Worm (Caenorhabditis elegans): ENCODE measurements around the gene Y39B6A.3.

Y39B6A.3 gene

ce11 chrV:19189963-19190597, at the start of gene Y39B6A.3, which contains the start of gene pph-5:
TSS of gene Y39B6A.3 (minus strand) at chrV:19190013.
TSS of gene pph-5 (plus strand) at chrV:19190547.
- TF ChIP-seq ZK337.2 (GFP tag; IDR thresholded peaks at IDR 0.05) (no peak), fkh-10 (GFP tag; optimal IDR thresholded peaks at IDR 0.05) (no peak), nhr-11 (tag; optimal IDR thresholded peaks at IDR 0.05) (peak; percentile 14), aly-2 (tag; optimal IDR thresholded peaks at IDR 0.05) (no peak), arid-1 (GFP tag; conservative IDR thresholded peaks at IDR 0.05) (no peak), lsy-2 (tag; optimal IDR thresholded peaks at IDR 0.05) (peak in 1 of 2 experiments; percentile 42), Y48G9A.11 (GFP tag; IDR thresholded peaks at IDR 0.05) (peak; percentile 99), R02D3.7 (tag; optimal IDR thresholded peaks at IDR 0.05) (peak; percentile 94), F10B5.3 (tag; optimal IDR thresholded peaks at IDR 0.05) (no peak), nhr-10 (tag; optimal IDR thresholded peaks at IDR 0.05) (no peak), T20F7.1 (GFP tag; optimal IDR thresholded peaks at IDR 0.05) (peak; percentile 100), snpc-4 (tag; optimal IDR thresholded peaks at IDR 0.05) (no peak), dpl-1 (GFP tag; optimal IDR thresholded peaks at IDR 0.05) (peak; percentile 37), sdz-12 (GFP tag; optimal IDR thresholded peaks at IDR 0.05) (no peak), mep-1 (tag; optimal IDR thresholded peaks at IDR 0.05) (peak; percentile 48), mes-2 (tag; optimal IDR thresholded peaks at IDR 0.05; ENCODE audit: poor library complexity, severe bottlenecking) (peak; percentile 48), daf-16 (GFP tag; optimal IDR thresholded peaks at IDR 0.05) (no peak), daf-16 (tag; optimal IDR thresholded peaks at IDR 0.05) (no peak), ceh-28 (tag; optimal IDR thresholded peaks at IDR 0.05) (no peak), dve-1 (tag; optimal IDR thresholded peaks at IDR 0.05; ENCODE audit: insufficient read depth) (peak; percentile 19), hlh-11 (tag; optimal IDR thresholded peaks at IDR 0.05) (no peak), rbr-2 (tag; optimal IDR thresholded peaks at IDR 0.05) (peak; percentile 35), hmg-1.1 (GFP tag; IDR thresholded peaks at IDR 0.05) (0 out of 2 replicates have a peak, but pooled peaks have one; percentile 26), aha-1 (tag) (peak; percentile 24), jun-1 (tag; optimal IDR thresholded peaks at IDR 0.05) (no peak)

- TF ChIP-seq nhr-6 (tag; optimal IDR thresholded peaks at IDR 0.05) (no peak), nhr-11 (tag; optimal IDR thresholded peaks at IDR 0.05) (no peak), cey-2 (tag; optimal IDR thresholded peaks at IDR 0.05; ENCODE audit: borderline replicate concordance, insufficient read depth) (no peak), nhr-41 (GFP tag; IDR thresholded peaks at IDR 0.05) (no peak), daf-8 (GFP tag; IDR thresholded peaks at IDR 0.05) (no peak), madf-5 (GFP tag; IDR thresholded peaks at IDR 0.05) (no peak), ztf-7 (tag; optimal IDR thresholded peaks at IDR 0.05) (no peak), mes-2 (tag; optimal IDR thresholded peaks at IDR 0.05; ENCODE audit: poor library complexity, severe bottlenecking) (no peak), zfp-3 (GFP tag; conservative IDR thresholded peaks at IDR 0.05) (no peak), lin-13 (GFP tag; optimal IDR thresholded peaks at IDR 0.05) (no peak), ceh-44 (GFP tag; IDR thresholded peaks at IDR 0.05) (no peak), arid-1 (GFP tag; conservative IDR thresholded peaks at IDR 0.05) (no peak), mxl-2 (GFP tag; conservative IDR thresholded peaks at IDR 0.05) (no peak), dve-1 (tag; optimal IDR thresholded peaks at IDR 0.05; ENCODE audit: insufficient read depth) (no peak)
Measured at ce11 chrV:19237204-19237603, 47.4 kb upstream of the Y39B6A.3 start, which contains the start of gene fbxb-2. TSS of gene fbxb-2 (minus strand) at chrV:19237304.

- no peak for TF ChIP-seq arid-1 (GFP tag; conservative IDR thresholded peaks at IDR 0.05)
- TF ChIP-seq ceh-82 (tag; optimal IDR thresholded peaks at IDR 0.05), result no peak
- no peak for TF ChIP-seq F44E2.7 (GFP tag; IDR thresholded peaks at IDR 0.05)
- no peak for TF ChIP-seq ceh-32 (tag; optimal IDR thresholded peaks at IDR 0.05; ENCODE audit: poor library complexity)
- no peak for TF ChIP-seq spr-3 (GFP tag; optimal IDR thresholded peaks at IDR 0.05)
- no peak for TF ChIP-seq lin-39 (tag; optimal IDR thresholded peaks at IDR 0.05)
- no peak for TF ChIP-seq F26F4.8 (GFP tag; conservative IDR thresholded peaks at IDR 0.05)
- TF ChIP-seq spr-1 (tag; optimal IDR thresholded peaks at IDR 0.05), result no peak
- TF ChIP-seq lin-29 (GFP tag; IDR thresholded peaks at IDR 0.05), result no peak
- no peak for TF ChIP-seq sdz-12 (GFP tag; optimal IDR thresholded peaks at IDR 0.05)
- TF ChIP-seq nhr-28 (tag; optimal IDR thresholded peaks at IDR 0.05), result no peak
- TF ChIP-seq unc-62 (GFP tag; optimal IDR thresholded peaks at IDR 0.05 in 1 of 2), result no peak
- no peak for TF ChIP-seq unc-62 (tag; optimal IDR thresholded peaks at IDR 0.05)
- TF ChIP-seq R02D3.7 (tag; optimal IDR thresholded peaks at IDR 0.05), result no peak
- no peak for TF ChIP-seq pqm-1 (tag; optimal IDR thresholded peaks at IDR 0.05)
Measured at ce11 chrV:19233469-19233868, 43.7 kb upstream of the Y39B6A.3 start, which contains the start of gene fbxb-116. TSS of gene fbxb-116 (plus strand) at chrV:19233769.
